Fruit fly (Drosophila melanogaster): Measurements from ENCODE around the gene CG43089.

Gene CG43089

DNA sequence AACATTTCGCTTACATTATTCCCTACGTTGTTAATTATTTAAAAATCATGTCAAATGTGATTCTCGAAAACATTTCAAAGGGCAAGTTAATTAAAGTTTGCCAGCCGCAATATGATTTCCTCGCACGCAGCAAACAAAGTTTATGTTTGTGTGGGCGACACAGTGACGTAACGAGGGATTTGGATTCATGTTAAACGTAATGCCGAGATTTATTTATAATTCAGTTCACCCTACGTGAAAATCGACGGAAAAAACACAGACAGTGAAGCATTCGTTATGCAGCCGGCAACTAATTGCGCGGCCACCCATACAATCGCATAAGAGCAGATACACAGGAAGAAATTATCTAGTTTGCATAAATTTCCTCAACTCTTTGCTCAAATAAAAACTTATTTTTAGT is 12.4 kb downstream of the CG43089 start:
- TF ChIP-seq cyc (GFP tag; optimal IDR thresholded peaks at IDR 0.05) (no peak), CG11762 (GFP tag; optimal IDR thresholded peaks at IDR 0.05; ENCODE audit: insufficient read depth) (no peak), CG11902 (GFP tag; optimal IDR thresholded peaks at IDR 0.05) (no peak), fd59A (GFP tag; optimal IDR thresholded peaks at IDR 0.05) (no peak), Smox (GFP tag; optimal IDR thresholded peaks at IDR 0.05) (no peak), CG8319 (GFP tag; optimal IDR thresholded peaks at IDR 0.05) (no peak), topi (GFP tag; optimal IDR thresholded peaks at IDR 0.05) (no peak), acj6 (GFP tag; optimal IDR thresholded peaks at IDR 0.05) (no peak), CG6163 (GFP tag; IDR thresholded peaks at IDR 0.05) (no peak), Hr38 (GFP tag; optimal IDR thresholded peaks at IDR 0.05) (no peak), CG6854 (GFP tag; optimal IDR thresholded peaks at IDR 0.05) (no peak), CG34406 (GFP tag; optimal IDR thresholded peaks at IDR 0.05) (no peak), ss (GFP tag; optimal IDR thresholded peaks at IDR 0.05) (no peak), CG11294 (GFP tag; IDR thresholded peaks at IDR 0.05) (no peak), CG15336 (GFP tag; IDR thresholded peaks at IDR 0.05) (no peak), eg (GFP tag; IDR thresholded peaks at IDR 0.05) (no peak), CG6792 (GFP tag; optimal IDR thresholded peaks at IDR 0.05) (no peak), CG4318 (GFP tag; optimal IDR thresholded peaks at IDR 0.05) (no peak)

DNA sequence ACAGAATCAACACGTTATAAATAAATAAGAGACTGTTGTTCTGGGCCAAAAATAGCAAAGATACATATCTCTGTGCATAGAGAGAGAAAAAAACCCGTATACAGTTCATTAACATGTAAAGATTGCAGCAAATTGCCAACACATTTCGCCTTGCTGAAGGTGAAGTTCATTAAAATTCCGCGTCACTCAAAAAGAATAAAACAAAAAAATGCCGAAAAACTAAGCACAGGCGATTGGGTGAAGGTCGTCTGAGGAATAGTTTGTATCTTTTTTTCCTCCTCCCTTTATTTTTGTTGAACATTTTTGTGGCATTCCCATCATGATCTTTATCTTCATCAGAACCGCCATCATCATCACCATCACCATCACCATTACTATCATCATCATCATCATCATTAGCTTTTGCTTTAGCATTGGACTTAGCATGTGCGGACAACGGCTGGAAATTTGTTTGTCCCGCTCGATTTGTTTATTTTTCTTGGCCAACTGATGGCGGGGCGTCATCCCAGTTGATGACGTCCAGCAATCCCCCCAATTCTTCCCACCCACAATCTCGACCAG is 19.3 kb downstream of the CG43089 start:
- TF ChIP-seq CG3919 (GFP tag; optimal IDR thresholded peaks at IDR 0.05): no peak

DNA sequence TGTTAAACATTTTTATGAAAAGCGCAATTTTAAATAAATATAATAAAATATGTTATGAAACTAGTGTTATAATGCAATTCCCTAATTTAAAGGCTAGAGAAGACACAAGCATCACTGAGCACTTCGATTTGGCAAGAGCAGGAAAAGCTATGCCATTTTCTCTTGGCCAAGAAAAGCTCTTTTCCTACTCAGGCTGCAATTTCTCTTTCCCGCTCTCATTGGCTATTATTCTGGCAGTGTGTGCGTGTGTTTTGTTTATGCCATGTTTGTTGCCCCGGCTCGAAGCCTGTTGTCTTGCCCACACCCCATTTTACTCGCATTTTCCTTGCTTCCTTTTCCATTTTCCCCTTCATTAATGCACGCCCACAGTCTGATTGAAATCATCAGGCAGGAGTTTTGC is 33.4 kb downstream of the CG43089 start:
- TF ChIP-seq CG8632 (GFP tag; optimal IDR thresholded peaks at IDR 0.05) (no peak), CG11294 (GFP tag; IDR thresholded peaks at IDR 0.05) (no peak), cyc (GFP tag; optimal IDR thresholded peaks at IDR 0.05) (no peak), CG16779 (tag; optimal IDR thresholded peaks at IDR 0.05) (no peak), CG34406 (GFP tag; optimal IDR thresholded peaks at IDR 0.05) (no peak), Lpt (GFP tag; optimal IDR thresholded peaks at IDR 0.05) (no peak), net (GFP tag; optimal IDR thresholded peaks at IDR 0.05) (no peak), Hr38 (GFP tag; optimal IDR thresholded peaks at IDR 0.05) (no peak), Sox15 (GFP tag; optimal IDR thresholded peaks at IDR 0.05) (no peak)

DNA sequence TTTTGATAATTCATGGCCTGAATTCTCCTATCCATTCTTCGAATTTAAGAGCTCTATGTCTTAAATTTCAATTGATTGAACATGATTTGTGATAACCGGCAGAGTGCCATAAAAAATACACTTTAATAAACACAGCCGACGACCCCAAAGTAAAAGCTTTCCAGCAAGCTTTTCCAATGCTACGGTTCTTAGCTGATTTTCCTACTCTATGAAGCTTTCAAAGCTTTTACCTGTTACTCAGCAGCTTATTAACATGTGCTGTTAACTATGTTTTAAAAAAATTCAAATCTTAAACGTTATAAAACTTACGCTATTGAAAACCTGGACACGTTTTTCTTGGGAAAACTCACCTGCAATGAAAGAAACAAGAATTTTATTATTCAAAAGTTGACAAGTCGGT is 38.9 kb downstream of the CG43089 start:
- TF ChIP-seq CG9139 (GFP tag; optimal IDR thresholded peaks at IDR 0.05) (no peak), Hr38 (GFP tag; optimal IDR thresholded peaks at IDR 0.05) (no peak), topi (GFP tag; optimal IDR thresholded peaks at IDR 0.05) (no peak), pdm3 (GFP tag; optimal IDR thresholded peaks at IDR 0.05) (no peak), CG7368 (GFP tag; optimal IDR thresholded peaks at IDR 0.05) (no peak), CG1621 (tag; optimal IDR thresholded peaks at IDR 0.05) (no peak), Sox102F (GFP tag; optimal IDR thresholded peaks at IDR 0.05) (no peak), CG6792 (GFP tag; optimal IDR thresholded peaks at IDR 0.05) (no peak)

- TF ChIP-seq fkh (GFP tag; optimal IDR thresholded peaks at IDR 0.05) (peak; percentile 55), CG6854 (GFP tag; optimal IDR thresholded peaks at IDR 0.05) (no peak)
These were observed 39.8 kb downstream of the CG43089 start for dm6 chr3L:3753636-3754035.

- TF ChIP-seq vri (GFP tag; optimal IDR thresholded peaks at IDR 0.05) (no peak), CG4318 (GFP tag; optimal IDR thresholded peaks at IDR 0.05) (no peak), CG32006 (GFP tag; optimal IDR thresholded peaks at IDR 0.05) (no peak), Sox15 (GFP tag; optimal IDR thresholded peaks at IDR 0.05) (no peak)
These were observed 41.3 kb downstream of the CG43089 start, which contains the start of gene ppk27 for dm6 chr3L:3755101-3755500. ppk27 (minus strand) TSS chr3L:3755201.
